Fruit fly (Drosophila melanogaster): ENCODE data around the gene CG42337.
A peak's percentile ranks its signal among the peaks of the same experiment; 100 is the strongest.

CG42337 gene

DNA sequence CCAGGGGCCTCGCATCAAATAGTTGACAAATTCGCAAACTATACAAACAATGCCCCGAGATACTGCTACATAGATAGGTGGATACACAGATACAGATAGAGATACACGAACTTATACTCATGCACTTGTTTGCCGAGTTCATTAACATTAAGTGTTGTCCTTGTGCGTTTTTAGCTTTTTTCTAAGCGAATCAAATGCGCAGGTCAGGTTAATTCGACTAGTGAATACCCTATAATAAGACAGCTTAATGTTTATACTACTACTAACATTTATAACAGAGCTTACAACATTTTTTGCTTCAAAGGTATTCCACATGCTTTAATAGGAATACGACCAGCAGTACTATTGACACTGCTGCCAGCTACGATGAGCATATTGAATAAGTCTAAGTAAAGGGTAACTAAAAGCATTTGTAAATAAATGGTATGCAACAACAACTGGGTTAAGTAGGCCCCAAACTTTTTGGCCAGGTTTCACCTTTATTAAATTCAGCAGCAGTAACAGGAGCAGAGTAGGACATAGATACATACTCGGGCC lies 48.4 kb upstream of the CG42337 start (continued):
- TF ChIP-seq CG7271 (tag; optimal IDR thresholded peaks at IDR 0.05) (no peak), CG30403 (GFP tag; optimal IDR thresholded peaks at IDR 0.05) (peak; percentile 22), CG10209 (GFP tag; optimal IDR thresholded peaks at IDR 0.05) (no peak), Fer3 (tag; optimal IDR thresholded peaks at IDR 0.05) (peak; percentile 4), GATAe (GFP tag; conservative IDR thresholded peaks at IDR 0.05) (no peak), CG2120 (GFP tag; optimal IDR thresholded peaks at IDR 0.05) (peak; percentile 20), bcd (GFP tag; optimal IDR thresholded peaks at IDR 0.05) (no peak), dmrt99B (tag; optimal IDR thresholded peaks at IDR 0.05) (no peak), org-1 (GFP tag; optimal IDR thresholded peaks at IDR 0.05) (peak; percentile 16), PHDP (tag; optimal IDR thresholded peaks at IDR 0.05) (peak; percentile 25), CG7839 (tag; optimal IDR thresholded peaks at IDR 0.05) (peak; percentile 33), Jarid2 (GFP tag; optimal IDR thresholded peaks at IDR 0.05) (peak; percentile 7), CkIIα-i1 (GFP tag; IDR thresholded peaks at IDR 0.05) (no peak), CG11696 (GFP tag; IDR thresholded peaks at IDR 0.05) (no peak), gsb (GFP tag; IDR thresholded peaks at IDR 0.05) (no peak), tx (GFP tag; optimal IDR thresholded peaks at IDR 0.05) (no peak), zf30C (GFP tag; optimal IDR thresholded peaks at IDR 0.05) (no peak), unpg (GFP tag; optimal IDR thresholded peaks at IDR 0.05) (peak; percentile 9), pho (GFP tag; optimal IDR thresholded peaks at IDR 0.05) (peak; percentile 14), Meics (GFP tag; optimal IDR thresholded peaks at IDR 0.05) (peak; percentile 25), emc (GFP tag; optimal IDR thresholded peaks at IDR 0.05) (no peak), CG9215 (GFP tag; IDR thresholded peaks at IDR 0.05) (no peak), Atf3 (GFP tag; optimal IDR thresholded peaks at IDR 0.05) (no peak), zen (tag; optimal IDR thresholded peaks at IDR 0.05) (no peak), fd3F (GFP tag; optimal IDR thresholded peaks at IDR 0.05) (peak; percentile 44), amos (GFP tag; IDR thresholded peaks at IDR 0.05; ENCODE audit: partially characterized antibody) (no peak), row (GFP tag; IDR thresholded peaks at IDR 0.05) (peak; percentile 42; the same call in 2 of the 3 replicates), Hmr (GFP tag; optimal IDR thresholded peaks at IDR 0.05) (peak; percentile 13), luna (GFP tag; optimal IDR thresholded peaks at IDR 0.05) (no peak), tgo (GFP tag; IDR thresholded peaks at IDR 0.05) (no peak), CG18599 (GFP tag; optimal IDR thresholded peaks at IDR 0.05) (peak; percentile 28), CG10274 (GFP tag; optimal IDR thresholded peaks at IDR 0.05) (peak; percentile 20), aop (GFP tag; IDR thresholded peaks at IDR 0.05) (no peak), CG9609 (GFP tag; optimal IDR thresholded peaks at IDR 0.05) (no peak), Side (GFP tag; optimal IDR thresholded peaks at IDR 0.05) (no peak), CoRest (tag; optimal IDR thresholded peaks at IDR 0.05) (peak; percentile 11), CG11504 (tag; optimal IDR thresholded peaks at IDR 0.05) (peak; percentile 19), CG18764 (GFP tag; optimal IDR thresholded peaks at IDR 0.05) (no peak), nau (GFP tag; optimal IDR thresholded peaks at IDR 0.05) (no peak), dan (GFP tag; IDR thresholded peaks at IDR 0.05) (no peak), onecut (GFP tag; IDR thresholded peaks at IDR 0.05) (no peak), pfk (GFP tag; optimal IDR thresholded peaks at IDR 0.05) (no peak), jing (GFP tag; optimal IDR thresholded peaks at IDR 0.05) (peak; percentile 10), CG4617 (GFP tag; optimal IDR thresholded peaks at IDR 0.05; ENCODE audit: borderline replicate concordance) (no peak), lab (GFP tag; optimal IDR thresholded peaks at IDR 0.05) (peak; percentile 13), CG13624 (GFP tag; optimal IDR thresholded peaks at IDR 0.05) (peak; percentile 18), CG17385 (GFP tag; optimal IDR thresholded peaks at IDR 0.05) (no peak), CG1024 (GFP tag; IDR thresholded peaks at IDR 0.05) (no peak), CG13287 (GFP tag; IDR thresholded peaks at IDR 0.05; ENCODE audit: partially characterized antibody) (no peak), tna (GFP tag; IDR thresholded peaks at IDR 0.05; ENCODE audit: partially characterized antibody) (no peak)

Measured in whole organism, embryonic.